Fruit fly (Drosophila melanogaster): ENCODE data around the gene CG17375.

CG17375 gene

DNA sequence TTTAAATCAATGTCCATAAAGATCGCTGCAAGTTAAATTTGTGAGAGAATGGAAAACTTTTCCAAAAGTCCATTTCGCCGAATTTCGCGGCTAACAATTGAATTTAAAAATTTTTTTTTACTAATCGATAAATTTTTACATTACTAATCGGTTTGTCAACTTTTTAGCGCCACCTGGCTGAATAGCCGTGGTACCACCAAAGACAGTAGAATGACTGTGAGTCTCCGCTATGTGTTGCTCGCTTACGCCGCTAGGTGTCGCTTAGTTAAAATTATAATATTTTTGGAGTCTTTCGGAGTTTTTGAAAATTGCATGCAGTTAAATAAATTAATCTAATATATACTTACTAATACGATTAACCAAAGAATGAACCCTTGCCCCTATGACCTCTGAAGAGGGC, 8.2 kb downstream of the CG17375 start (continued):
- TF ChIP-seq caup (GFP tag; optimal IDR thresholded peaks at IDR 0.05; ENCODE audit: severe bottlenecking) (peak; percentile 25), ftz-f1 (GFP tag; optimal IDR thresholded peaks at IDR 0.05) (no peak), zfh1 (GFP tag; IDR thresholded peaks at IDR 0.05) (peak; percentile 38; the same call in 1 of the 3 replicates), hbn (GFP tag; IDR thresholded peaks at IDR 0.05; ENCODE audit: partially characterized antibody) (no peak), Nf-YA (GFP tag; IDR thresholded peaks at IDR 0.05) (no peak), CG6683 (GFP tag; optimal IDR thresholded peaks at IDR 0.05) (no peak), tgo (GFP tag; IDR thresholded peaks at IDR 0.05) (0 out of 3 replicates have a peak, but pooled peaks have one; percentile 29), CG14667 (GFP tag; IDR thresholded peaks at IDR 0.05) (no peak), HHEX (GFP tag; optimal IDR thresholded peaks at IDR 0.05) (no peak)

DNA sequence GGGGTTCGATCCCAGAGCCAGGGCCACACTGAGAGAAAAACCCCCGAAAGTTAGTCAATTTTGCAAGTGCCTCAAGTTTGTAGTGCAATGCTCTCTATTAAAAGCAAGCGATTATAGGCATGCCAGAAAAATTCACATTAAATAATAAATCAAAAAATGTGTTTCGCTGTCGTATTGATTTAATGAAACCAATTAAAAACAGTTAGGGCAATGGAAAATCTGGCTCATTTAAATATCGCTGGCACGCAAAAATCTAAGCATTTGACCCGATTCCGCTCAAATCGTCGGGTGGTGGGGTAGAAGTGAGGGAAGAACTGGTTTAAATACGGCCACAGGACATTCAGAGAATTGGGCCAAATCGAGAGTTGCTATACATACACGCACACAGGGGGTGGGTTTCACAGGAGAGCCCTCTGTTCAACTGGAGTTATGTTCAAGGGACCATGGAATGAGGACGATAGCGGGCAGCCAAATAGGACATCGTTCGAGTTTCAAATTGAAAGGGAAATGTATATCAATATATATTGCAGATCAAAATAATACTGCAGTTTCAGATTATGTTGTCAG, 10.6 kb downstream of the CG17375 start:
- TF ChIP-seq zen2 (GFP tag; IDR thresholded peaks at IDR 0.05; ENCODE audit: partially characterized antibody) (no peak), Xrp1 (GFP tag; IDR thresholded peaks at IDR 0.05) (peak; percentile 37; the same call in 1 of the 2 replicates), CG17328 (GFP tag; IDR thresholded peaks at IDR 0.05) (peak; percentile 43; the same call in 1 of the 2 replicates), grau (tag; optimal IDR thresholded peaks at IDR 0.05) (peak; percentile 19), pan (optimal IDR thresholded peaks at IDR 0.05) (no peak), pan (GFP tag; optimal IDR thresholded peaks at IDR 0.05 in 1 of 2, IDR thresholded peaks at IDR 0.05 in 1 of 2) (peak in 1 of 2 experiments; percentile 30), Fer3 (tag; optimal IDR thresholded peaks at IDR 0.05) (peak; percentile 13), nerfin-1 (tag; optimal IDR thresholded peaks at IDR 0.05) (peak; percentile 99), chm (GFP tag; IDR thresholded peaks at IDR 0.05) (0 out of 2 replicates have a peak, but pooled peaks have one; percentile 14), CG11696 (GFP tag; IDR thresholded peaks at IDR 0.05) (peak; percentile 97), kni (GFP tag; optimal IDR thresholded peaks at IDR 0.05) (peak; percentile 72), CTCF (GFP tag; optimal IDR thresholded peaks at IDR 0.05) (no peak), CG6689 (GFP tag; IDR thresholded peaks at IDR 0.05) (0 out of 2 replicates have a peak, but pooled peaks have one; percentile 7), esg (GFP tag; conservative IDR thresholded peaks at IDR 0.05) (0 out of 2 replicates have a peak, but pooled peaks have one; percentile 16), sisA (GFP tag; IDR thresholded peaks at IDR 0.05) (0 out of 2 replicates have a peak, but pooled peaks have one; percentile 20), odd (GFP tag; optimal IDR thresholded peaks at IDR 0.05) (no peak), Deaf1 (tag; optimal IDR thresholded peaks at IDR 0.05) (peak; percentile 4), phol (tag; optimal IDR thresholded peaks at IDR 0.05) (peak; percentile 24), abd-A (tag; optimal IDR thresholded peaks at IDR 0.05) (peak; percentile 79), CG7556 (GFP tag; optimal IDR thresholded peaks at IDR 0.05) (peak; percentile 37), Hr39 (optimal IDR thresholded peaks at IDR 0.05) (no peak), HLH3B (GFP tag; IDR thresholded peaks at IDR 0.05) (0 out of 2 replicates have a peak, but pooled peaks have one; percentile 18), slbo (GFP tag; IDR thresholded peaks at IDR 0.05) (peak; percentile 59), NK7.1 (GFP tag; optimal IDR thresholded peaks at IDR 0.05) (no peak), lilli (GFP tag; optimal IDR thresholded peaks at IDR 0.05) (peak; percentile 13), CG11504 (tag; optimal IDR thresholded peaks at IDR 0.05) (peak; percentile 39), pzg (GFP tag; optimal IDR thresholded peaks at IDR 0.05) (no peak), Abd-B (GFP tag; optimal IDR thresholded peaks at IDR 0.05) (no peak), HmgZ (tag; optimal IDR thresholded peaks at IDR 0.05) (no peak), CG31441 (GFP tag; IDR thresholded peaks at IDR 0.05) (0 out of 2 replicates have a peak, but pooled peaks have one; percentile 15), CG16863 (GFP tag; optimal IDR thresholded peaks at IDR 0.05) (peak; percentile 46), CG14014 (GFP tag; IDR thresholded peaks at IDR 0.05) (0 out of 2 replicates have a peak, but pooled peaks have one; percentile 9), CG30403 (GFP tag; optimal IDR thresholded peaks at IDR 0.05) (peak; percentile 30), CG17912 (GFP tag; optimal IDR thresholded peaks at IDR 0.05) (no peak), bowl (GFP tag; IDR thresholded peaks at IDR 0.05) (0 out of 2 replicates have a peak, but pooled peaks have one; percentile 26), Meics (GFP tag; optimal IDR thresholded peaks at IDR 0.05) (peak; percentile 56), CG12659 (GFP tag; optimal IDR thresholded peaks at IDR 0.05) (peak; percentile 15), Kr (GFP tag; optimal IDR thresholded peaks at IDR 0.05) (no peak), gsb-n (tag; optimal IDR thresholded peaks at IDR 0.05) (peak; percentile 28), CkIIα-i1 (GFP tag; IDR thresholded peaks at IDR 0.05) (no peak)
